Fruit fly (Drosophila melanogaster): ENCODE measurements around the gene Prosalpha2.
A peak's percentile ranks its signal among the peaks of the same experiment; 100 is the strongest.

Gene Prosalpha2

DNA sequence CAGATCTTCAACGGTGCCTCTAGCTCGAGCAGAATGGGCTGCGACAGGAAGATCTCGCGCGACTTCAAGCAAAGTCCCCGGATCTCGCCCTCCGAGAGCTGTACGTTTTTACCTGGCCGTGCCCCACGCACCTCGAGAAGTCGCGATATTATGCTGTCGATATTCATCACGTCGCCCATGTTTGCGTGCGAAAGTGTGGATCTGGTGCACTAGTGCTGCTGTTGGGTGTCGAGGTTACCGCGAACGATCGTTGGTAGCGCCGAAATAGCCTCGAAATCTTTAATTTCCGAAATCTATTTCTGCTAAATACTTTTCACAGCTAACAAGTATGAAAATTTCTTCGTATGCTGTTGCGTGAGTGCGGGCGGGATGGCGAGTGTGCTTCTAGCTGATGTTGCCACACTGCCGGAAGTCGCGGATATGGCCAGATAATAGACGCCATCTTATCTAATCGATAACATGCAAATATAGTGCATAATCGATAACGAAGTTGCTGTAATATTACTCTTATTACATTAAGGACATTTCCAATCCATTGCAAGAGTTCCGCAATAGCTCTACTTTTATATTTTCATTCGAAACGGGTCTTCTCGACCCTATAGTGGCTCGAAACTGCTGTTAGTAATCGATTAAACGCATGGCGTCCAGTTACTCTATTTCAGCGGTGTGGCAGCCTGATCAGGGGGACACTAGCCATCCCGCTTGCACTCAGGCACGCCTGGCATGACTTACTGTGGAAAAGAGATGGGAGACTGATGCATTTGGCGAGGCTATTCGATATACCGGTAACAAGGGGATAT is 5.4 kb upstream of the Prosalpha2 start, which contains the start of gene Pp1-87B:
TSS of gene Pp1-87B (minus strand) at position 408 of the 800 bp plus-strand sequence.
- TF ChIP-seq Dbx (GFP tag; IDR thresholded peaks at IDR 0.05) (no peak), luna (GFP tag; optimal IDR thresholded peaks at IDR 0.05) (no peak), CG18262 (tag; optimal IDR thresholded peaks at IDR 0.05) (peak; percentile 34), CG14860 (GFP tag; IDR thresholded peaks at IDR 0.05; ENCODE audit: partially characterized antibody) (no peak), klu (GFP tag; IDR thresholded peaks at IDR 0.05) (no peak), CG10267 (tag; optimal IDR thresholded peaks at IDR 0.05) (peak; percentile 16), CG16863 (GFP tag; optimal IDR thresholded peaks at IDR 0.05) (no peak), CG10321 (GFP tag; IDR thresholded peaks at IDR 0.05) (peak; percentile 91), ap (GFP tag; IDR thresholded peaks at IDR 0.05) (no peak), pum (GFP tag; optimal IDR thresholded peaks at IDR 0.05) (peak; percentile 37), TFAM (GFP tag; optimal IDR thresholded peaks at IDR 0.05) (no peak), Blimp-1 (GFP tag; optimal IDR thresholded peaks at IDR 0.05) (no peak), HmgD (GFP tag; optimal IDR thresholded peaks at IDR 0.05) (peak; percentile 40), tx (GFP tag; optimal IDR thresholded peaks at IDR 0.05) (no peak), CG4328 (GFP tag; optimal IDR thresholded peaks at IDR 0.05) (peak; percentile 32), sens (GFP tag) (no peak), sc (optimal IDR thresholded peaks at IDR 0.05) (no peak), sc (GFP tag; optimal IDR thresholded peaks at IDR 0.05) (no peak), odd (GFP tag; optimal IDR thresholded peaks at IDR 0.05) (no peak), Taf1 (GFP tag; IDR thresholded peaks at IDR 0.05) (no peak), HLH54F (GFP tag; optimal IDR thresholded peaks at IDR 0.05) (no peak), ems (GFP tag; optimal IDR thresholded peaks at IDR 0.05) (no peak), sisA (GFP tag; IDR thresholded peaks at IDR 0.05) (no peak), CG12155 (GFP tag; optimal IDR thresholded peaks at IDR 0.05) (no peak), Xbp1 (GFP tag; optimal IDR thresholded peaks at IDR 0.05) (peak; percentile 4), nerfin-2 (GFP tag; IDR thresholded peaks at IDR 0.05; ENCODE audit: partially characterized antibody) (no peak), CG3838 (GFP tag; optimal IDR thresholded peaks at IDR 0.05) (no peak), ham (GFP tag; IDR thresholded peaks at IDR 0.05) (no peak), pzg (GFP tag; optimal IDR thresholded peaks at IDR 0.05) (peak; percentile 77), CG32767 (GFP tag; IDR thresholded peaks at IDR 0.05) (no peak), slbo (GFP tag; IDR thresholded peaks at IDR 0.05) (no peak), CG32772 (GFP tag; IDR thresholded peaks at IDR 0.05) (no peak), CG17829 (tag; optimal IDR thresholded peaks at IDR 0.05) (no peak), dysf (GFP tag; IDR thresholded peaks at IDR 0.05) (0 out of 3 replicates have a peak, but pooled peaks have one; percentile 7), nmo (GFP tag; optimal IDR thresholded peaks at IDR 0.05) (peak; percentile 72), chm (GFP tag; IDR thresholded peaks at IDR 0.05) (0 out of 2 replicates have a peak, but pooled peaks have one; percentile 52), CG17802 (tag; optimal IDR thresholded peaks at IDR 0.05) (no peak), Sry-β (GFP tag; optimal IDR thresholded peaks at IDR 0.05) (no peak), Kr (GFP tag; optimal IDR thresholded peaks at IDR 0.05) (no peak), CG11560 (tag; IDR thresholded peaks at IDR 0.05) (peak; percentile 100), CG33557 (GFP tag; optimal IDR thresholded peaks at IDR 0.05) (no peak), twi (tag; optimal IDR thresholded peaks at IDR 0.05) (peak; percentile 28), CG17612 (GFP tag; IDR thresholded peaks at IDR 0.05) (no peak), CkIIα-i1 (GFP tag; IDR thresholded peaks at IDR 0.05) (no peak), slou (GFP tag; optimal IDR thresholded peaks at IDR 0.05) (no peak), Nf-YC (tag; optimal IDR thresholded peaks at IDR 0.05) (peak; percentile 46), Elba2 (GFP tag; optimal IDR thresholded peaks at IDR 0.05) (peak; percentile 98), vfl (GFP tag; optimal IDR thresholded peaks at IDR 0.05) (no peak), jing (GFP tag; optimal IDR thresholded peaks at IDR 0.05) (no peak), crc (GFP tag; optimal IDR thresholded peaks at IDR 0.05) (no peak), CG3281 (GFP tag; optimal IDR thresholded peaks at IDR 0.05) (no peak)

All from whole organism, embryonic.